Fruit fly (Drosophila melanogaster) whole organism, adult: ENCODE data around the gene CG12477.

Experiments
- CG11617 ChIP-seq: fragments of 200-800 bp; sonication (Bioruptor generic); optimal IDR thresholded peaks from 2 replicates; lab custom pipeline; 2017; ENCODE audit warnings: mild to moderate bottlenecking, missing biosample characterization, missing genetic modification reagents, missing genetic modification characterization
- CG12768 ChIP-seq: fragments of 200-800 bp; sonication (Bioruptor generic); optimal IDR thresholded peaks from 2 replicates; lab custom pipeline; 2017; ENCODE audit warnings: missing biosample characterization, missing genetic modification characterization, mild to moderate bottlenecking, moderate library complexity, missing genetic modification reagents
- CG14711 ChIP-seq: fragments of 200-800 bp; sonication (Bioruptor generic); optimal IDR thresholded peaks from 2 replicates; lab custom pipeline; 2018; ENCODE audit warnings: missing biosample characterization, mild to moderate bottlenecking, missing genetic modification characterization, moderate library complexity
- CG1620 ChIP-seq: fragments of 200-800 bp; sonication (Bioruptor generic); optimal IDR thresholded peaks from 2 replicates; lab custom pipeline; 2016; ENCODE audit warnings: missing biosample characterization, missing genetic modification characterization
- CG5204 ChIP-seq: fragments of 200-800 bp; sonication (Bioruptor generic); optimal IDR thresholded peaks from 2 replicates; lab custom pipeline; 2016; ENCODE audit warnings: missing biosample characterization, missing genetic modification characterization
- CG7045 ChIP-seq: fragments of 200-800 bp; sonication (Bioruptor generic); optimal IDR thresholded peaks from 2 replicates; lab custom pipeline; 2017; ENCODE audit warnings: missing biosample characterization, mild to moderate bottlenecking, missing genetic modification characterization
- CG7101 ChIP-seq: fragments of 200-800 bp; sonication (Bioruptor generic); optimal IDR thresholded peaks from 2 replicates; lab custom pipeline; 2018; ENCODE audit warnings: missing biosample characterization, mild to moderate bottlenecking, missing genetic modification characterization, moderate library complexity
- Clk ChIP-seq: fragments of 200-800 bp; sonication (Bioruptor generic); optimal IDR thresholded peaks from 2 replicates; lab custom pipeline; 2017; ENCODE audit warnings: missing biosample characterization, missing genetic modification characterization
- Crg-1 ChIP-seq: fragments of 200-800 bp; sonication (Bioruptor generic); optimal IDR thresholded peaks from 2 replicates; lab custom pipeline; 2016; ENCODE audit warnings: missing biosample characterization, missing genetic modification characterization
- Hr96 ChIP-seq: fragments of 200-800 bp; sonication (Bioruptor generic); optimal IDR thresholded peaks from 2 replicates; lab custom pipeline; 2016; ENCODE audit warnings: missing biosample characterization, missing genetic modification characterization
- Mnt ChIP-seq: fragments of 200-800 bp; sonication (Bioruptor generic); optimal IDR thresholded peaks from 2 replicates; lab custom pipeline; 2016; ENCODE audit warnings: missing biosample characterization, mild to moderate bottlenecking, missing genetic modification characterization
- bab1 ChIP-seq: fragments of 200-800 bp; sonication (Bioruptor generic); optimal IDR thresholded peaks from 3 replicates; lab custom pipeline; 2019; ENCODE audit warnings: missing biosample characterization, mild to moderate bottlenecking, missing genetic modification characterization, moderate library complexity
- cic ChIP-seq: fragments of 200-800 bp; sonication (Bioruptor generic); optimal IDR thresholded peaks from 2 replicates; lab custom pipeline; 2017; ENCODE audit warnings: missing biosample characterization, mild to moderate bottlenecking, missing genetic modification characterization, moderate library complexity
- cnc ChIP-seq, 2 experiments: fragments of >200 bp; optimal IDR thresholded peaks; 2 replicates each; lab custom pipeline; 2017
- kay ChIP-seq: fragments of 200-800 bp; sonication (Bioruptor generic); peaks from one replicate; lab custom pipeline; 2016; ENCODE audit warnings: missing biosample characterization, missing genetic modification characterization, borderline replicate concordance
- ovo ChIP-seq: fragments of 200-800 bp; sonication (Bioruptor generic); optimal IDR thresholded peaks from 2 replicates; lab custom pipeline; 2016; ENCODE audit warnings: missing biosample characterization, missing genetic modification characterization
- pad ChIP-seq: fragments of 200-800 bp; sonication (Bioruptor generic); optimal IDR thresholded peaks from 3 replicates; lab custom pipeline; 2017; ENCODE audit warnings: missing biosample characterization, missing genetic modification characterization, mild to moderate bottlenecking, moderate library complexity, missing genetic modification reagents
- tj ChIP-seq: fragments of 200-800 bp; sonication (Bioruptor generic); optimal IDR thresholded peaks from 3 replicates; lab custom pipeline; 2017; ENCODE audit warnings: missing biosample characterization, mild to moderate bottlenecking, missing genetic modification characterization, moderate library complexity
- toe ChIP-seq: fragments of 200-800 bp; sonication (Bioruptor generic); optimal IDR thresholded peaks from 2 replicates; lab custom pipeline; 2016; ENCODE audit warnings: missing biosample characterization, missing genetic modification characterization

CG12477 gene

DNA sequence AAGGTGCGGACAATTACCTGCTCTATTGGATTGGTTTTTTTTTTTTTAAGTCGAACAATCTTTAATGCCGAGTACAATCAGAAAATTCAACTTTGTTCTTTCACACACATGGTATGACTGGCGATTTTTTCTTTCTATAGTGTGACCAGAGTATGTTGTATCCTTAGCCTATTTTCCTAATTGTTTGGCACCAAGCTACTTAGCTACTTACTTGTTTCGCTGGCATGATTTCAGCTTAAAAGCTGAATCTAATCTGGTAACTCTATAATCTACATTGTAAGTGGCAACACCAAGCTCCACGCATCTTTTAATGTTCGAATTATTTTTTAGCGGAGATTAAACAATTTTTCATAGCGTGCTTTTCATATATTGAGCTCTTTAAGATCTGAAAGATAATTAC is at the start of gene CG12477:
Gene CG12477, minus strand, starts transcription at position 101 of the 400 bp plus-strand sequence.
- TF ChIP-seq CG5204 (GFP tag; lab: Kevin White, UChicago), result no peak
- no peak for TF ChIP-seq ovo (GFP tag; lab: Kevin White, UChicago)
- TF ChIP-seq CG7101 (tag; lab: Kevin White, UChicago), result no peak
- TF ChIP-seq bab1 (GFP tag; lab: Kevin White, UChicago), result no peak
- no peak for TF ChIP-seq CG11617 (GFP tag; lab: Kevin White, UChicago)
- no peak for TF ChIP-seq kay (GFP tag; lab: Kevin White, UChicago)
- no peak for TF ChIP-seq Mnt (GFP tag; lab: Kevin White, UChicago)
- TF ChIP-seq cnc (optimal IDR thresholded peaks at IDR 0.05; lab: Kevin White, UChicago), result no peak
- TF ChIP-seq cic (GFP tag; lab: Kevin White, UChicago), result no peak
- TF ChIP-seq pad (GFP tag; lab: Kevin White, UChicago), result no peak

DNA sequence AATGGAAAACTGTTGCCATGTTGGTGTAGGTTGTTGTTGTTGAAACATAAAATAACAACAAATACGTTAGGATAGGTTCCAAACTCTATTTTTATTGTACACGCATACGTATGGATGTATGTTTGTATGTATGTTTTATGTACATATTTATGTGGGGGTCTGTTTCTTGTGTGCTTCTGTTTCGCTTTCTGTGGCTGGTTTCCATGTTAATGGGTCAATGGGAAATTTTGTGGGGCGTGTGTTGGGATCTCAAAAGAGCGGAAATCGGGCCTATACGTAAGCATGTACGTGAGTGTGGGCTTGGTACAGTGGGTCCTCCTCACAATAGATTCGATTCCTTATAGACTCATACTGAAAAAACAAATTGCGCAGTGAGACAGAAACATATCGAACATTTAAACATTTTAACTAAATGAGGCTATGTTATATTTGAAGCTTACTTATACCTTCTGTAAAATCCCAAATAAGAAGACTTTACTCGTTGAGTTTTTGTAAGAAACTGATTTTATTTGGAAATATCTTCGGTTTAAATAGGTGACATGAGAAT is 49.0 kb upstream of the CG12477 start:
- TF ChIP-seq ovo (GFP tag; lab: Kevin White, UChicago) (no peak), CG7101 (tag; lab: Kevin White, UChicago) (no peak), CG11617 (GFP tag; lab: Kevin White, UChicago) (no peak), cic (GFP tag; lab: Kevin White, UChicago) (no peak)

DNA sequence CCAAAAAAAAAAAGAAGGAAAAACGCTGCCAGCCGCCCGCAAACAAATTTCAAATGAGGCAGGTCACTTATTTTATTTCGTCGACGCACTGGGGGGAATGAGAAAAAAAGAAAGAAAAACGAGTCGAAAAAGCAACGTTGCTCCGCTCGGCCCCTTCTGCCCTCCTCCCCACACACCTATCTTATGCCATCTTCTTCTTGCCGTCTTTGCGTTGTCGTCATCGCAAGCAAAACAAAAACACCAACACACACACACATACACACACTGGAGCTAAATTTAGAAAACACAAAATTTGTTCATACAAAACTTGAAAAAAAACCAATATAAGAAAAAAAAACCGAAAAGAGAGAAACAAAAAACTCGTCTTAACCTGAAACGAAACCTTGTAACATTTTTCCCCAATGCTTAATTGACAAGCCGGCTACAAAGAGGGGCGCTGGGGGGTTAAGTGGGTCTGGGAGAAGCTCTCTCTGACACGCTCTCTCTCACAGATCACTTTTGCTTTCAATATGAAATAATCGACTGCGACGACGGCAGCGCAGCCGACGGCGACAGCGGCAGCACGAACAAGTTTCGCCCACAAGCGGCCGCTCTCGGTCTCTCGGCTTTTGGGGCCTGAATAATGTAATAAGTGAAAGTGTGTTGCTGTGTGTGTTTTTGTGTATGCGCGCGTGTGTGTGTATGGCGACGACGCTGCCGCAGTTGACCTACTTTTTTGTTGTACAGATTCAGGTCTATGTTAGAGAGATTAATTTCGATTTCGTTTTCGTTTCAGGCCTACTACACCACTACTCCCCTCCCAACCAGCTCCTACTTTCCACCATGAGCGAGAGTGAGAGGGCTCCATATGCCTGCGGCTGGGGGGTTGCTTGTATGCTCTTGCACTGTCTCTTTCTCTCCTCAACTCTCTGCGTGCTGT is 48.3 kb upstream of the CG12477 start:
- TF ChIP-seq pad (GFP tag; lab: Kevin White, UChicago), result peak; percentile 23
- peak; percentile 47 for TF ChIP-seq CG12768 (GFP tag; lab: Kevin White, UChicago)
- no peak for TF ChIP-seq CG11617 (GFP tag; lab: Kevin White, UChicago)
- peak; percentile 1 for TF ChIP-seq ovo (GFP tag; lab: Kevin White, UChicago)
- TF ChIP-seq Mnt (GFP tag; lab: Kevin White, UChicago), result peak; percentile 9
- TF ChIP-seq kay (GFP tag; lab: Kevin White, UChicago), result peak; percentile 42
- no peak for TF ChIP-seq CG14711 (tag; lab: Kevin White, UChicago)
- TF ChIP-seq tj (GFP tag; lab: Kevin White, UChicago), result peak; percentile 78

DNA sequence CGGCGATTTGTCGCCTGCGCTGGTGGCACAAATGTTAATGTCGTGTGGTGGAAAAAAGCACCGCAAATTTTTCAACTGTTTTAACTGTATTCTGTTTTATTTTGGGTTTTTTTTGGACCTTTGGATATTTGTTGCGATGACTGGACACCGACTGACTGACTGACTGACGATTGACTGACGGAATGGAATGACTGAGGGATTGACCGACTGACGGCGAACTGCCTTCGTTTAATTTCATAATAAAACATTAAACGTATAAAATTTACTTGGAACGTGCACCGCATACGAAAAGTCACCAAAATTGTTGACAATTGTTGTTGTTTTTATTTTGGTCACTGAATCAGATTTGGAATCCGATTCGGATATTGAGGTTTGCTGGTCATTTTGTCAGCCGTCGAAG is 46.7 kb upstream of the CG12477 start:
- no peak for TF ChIP-seq Crg-1 (GFP tag; lab: Kevin White, UChicago)
- TF ChIP-seq pad (GFP tag; lab: Kevin White, UChicago), result no peak
- TF ChIP-seq CG1620 (GFP tag; lab: Kevin White, UChicago), result no peak
- TF ChIP-seq CG12768 (GFP tag; lab: Kevin White, UChicago), result no peak
- TF ChIP-seq toe (GFP tag; lab: Kevin White, UChicago), result no peak
- TF ChIP-seq ovo (GFP tag; lab: Kevin White, UChicago), result no peak
- no peak for TF ChIP-seq kay (GFP tag; lab: Kevin White, UChicago)
- TF ChIP-seq bab1 (GFP tag; lab: Kevin White, UChicago), result no peak
- TF ChIP-seq CG7045 (GFP tag; lab: Kevin White, UChicago), result no peak
- no peak for TF ChIP-seq Clk (GFP tag; lab: Kevin White, UChicago)
- TF ChIP-seq CG11617 (GFP tag; lab: Kevin White, UChicago), result no peak
- TF ChIP-seq CG5204 (GFP tag; lab: Kevin White, UChicago), result no peak
- TF ChIP-seq Mnt (GFP tag; lab: Kevin White, UChicago), result no peak
- TF ChIP-seq Hr96, result no peak
- TF ChIP-seq CG14711 (tag; lab: Kevin White, UChicago), result no peak

dm6 chr3L:18768788-18769707 is 46.0 kb upstream of the CG12477 start:
- peak; percentile 9 for TF ChIP-seq tj (GFP tag; lab: Kevin White, UChicago)
- no peak for TF ChIP-seq CG5204 (GFP tag; lab: Kevin White, UChicago)
